Worm (Caenorhabditis elegans): Measurements from ENCODE around the gene cht-2.
A peak's percentile ranks its signal among the peaks of the same experiment; 100 is the strongest.

cht-2 gene

DNA sequence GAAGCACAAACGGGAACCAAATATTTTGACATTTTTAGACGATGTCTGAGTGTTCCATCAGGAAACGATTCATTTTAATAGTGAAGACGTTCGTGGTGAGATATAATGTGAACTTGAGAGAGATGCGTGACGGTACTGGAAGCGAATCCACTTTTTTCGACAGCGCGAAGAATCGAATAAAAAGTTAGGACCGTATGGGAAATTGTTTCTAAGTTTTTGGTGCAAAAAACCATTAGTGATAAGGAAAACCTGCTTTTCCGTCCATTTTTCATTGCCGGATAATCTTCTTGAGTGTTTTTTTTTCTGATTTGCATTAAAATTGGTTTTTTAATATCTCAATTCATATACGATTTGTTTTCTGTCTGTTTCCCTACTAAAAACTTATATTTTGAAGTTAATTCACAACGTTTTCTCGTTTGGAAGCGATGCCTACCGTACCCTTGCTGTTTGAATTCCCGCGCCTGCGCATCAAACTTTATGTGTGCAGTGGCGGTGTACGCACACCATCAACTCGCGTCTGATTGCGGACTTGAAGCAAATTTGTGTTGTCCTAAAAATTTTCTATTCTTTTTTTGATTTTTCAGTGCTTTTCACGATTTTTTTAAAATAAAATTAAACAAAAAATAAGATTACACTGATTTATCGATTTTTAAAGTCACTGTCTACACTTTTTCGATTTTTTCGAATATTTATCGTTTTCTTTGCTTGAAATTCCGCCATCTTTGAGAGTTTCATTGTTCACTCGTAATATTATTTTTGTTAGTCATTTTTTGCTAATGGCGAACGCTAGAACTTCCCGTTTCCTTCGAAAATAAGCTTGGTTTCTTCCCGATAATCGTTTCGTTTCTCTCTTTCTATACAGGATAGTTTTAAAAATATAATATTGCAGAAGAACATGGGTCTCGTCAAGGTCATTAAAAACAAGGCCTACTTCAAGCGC, 48.6 kb downstream of the cht-2 start, which contains the start of the genes col-38 and rpl-5 (continued):
- peak; percentile 90 for TF ChIP-seq fkh-10 (GFP tag; optimal IDR thresholded peaks at IDR 0.05)
- TF ChIP-seq vab-7 (GFP tag; IDR thresholded peaks at IDR 0.05): no peak
- peak; percentile 66 for TF ChIP-seq nhr-102 (tag; optimal IDR thresholded peaks at IDR 0.05)
- TF ChIP-seq ces-1 (GFP tag; optimal IDR thresholded peaks at IDR 0.05): no peak
- no peak for TF ChIP-seq ceh-20 (GFP tag; IDR thresholded peaks at IDR 0.05)
- no peak for TF ChIP-seq pha-4 (GFP tag; IDR thresholded peaks at IDR 0.05)
- TF ChIP-seq pha-4 (tag; optimal IDR thresholded peaks at IDR 0.05): peak; percentile 84
- TF ChIP-seq nhr-48 (tag; optimal IDR thresholded peaks at IDR 0.05): peak; percentile 55
- TF ChIP-seq ZK337.2 (GFP tag; IDR thresholded peaks at IDR 0.05): no peak
- no peak for TF ChIP-seq gei-8 (GFP tag; optimal IDR thresholded peaks at IDR 0.05)
- TF ChIP-seq unc-62 (GFP tag; optimal IDR thresholded peaks at IDR 0.05 in 1 of 2): peak in 1 of 2 experiments; percentile 96
- no peak for TF ChIP-seq unc-62 (tag; optimal IDR thresholded peaks at IDR 0.05)
- TF ChIP-seq nhr-111 (GFP tag; optimal IDR thresholded peaks at IDR 0.05): no peak
- TF ChIP-seq dpl-1 (GFP tag; optimal IDR thresholded peaks at IDR 0.05): peak; percentile 96
- peak; percentile 26 to 93 for TF ChIP-seq ZK546.5 (tag; optimal IDR thresholded peaks at IDR 0.05)
- no peak for TF ChIP-seq ceh-32 (tag; optimal IDR thresholded peaks at IDR 0.05; ENCODE audit: poor library complexity)
- no peak for TF ChIP-seq ctbp-1 (GFP tag; IDR thresholded peaks at IDR 0.05)
- peak; percentile 49 for TF ChIP-seq F37D6.2 (tag; optimal IDR thresholded peaks at IDR 0.05)
- no peak for TF ChIP-seq snpc-4 (tag; optimal IDR thresholded peaks at IDR 0.05)

DNA sequence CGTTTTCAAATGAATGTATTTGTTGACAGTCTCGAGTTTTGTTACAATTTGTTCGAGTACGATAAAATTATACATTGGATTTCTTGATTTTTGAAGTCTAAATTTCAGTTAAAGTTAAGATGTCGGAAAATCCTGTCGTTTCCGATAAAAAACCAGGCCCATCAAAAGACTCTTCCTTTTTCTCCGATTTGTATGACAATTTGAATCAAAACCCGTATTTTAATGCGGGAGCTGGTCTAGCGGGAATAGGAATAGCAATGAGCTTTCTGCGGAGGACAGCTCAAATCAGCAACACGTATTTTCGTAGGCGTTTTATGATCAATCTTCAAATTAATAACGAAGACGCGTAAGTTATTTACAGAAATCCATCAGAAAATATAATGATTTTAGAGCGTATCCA, 50.3 kb downstream of the cht-2 start, which contains the start of gene bcs-1:
Gene bcs-1 (plus strand): TSS at position 109 of the 400 bp plus-strand sequence.
- no peak for TF ChIP-seq zfp-3 (GFP tag; conservative IDR thresholded peaks at IDR 0.05)
- TF ChIP-seq lim-7 (GFP tag; IDR thresholded peaks at IDR 0.05): no peak
- no peak for TF ChIP-seq dmd-6 (GFP tag; IDR thresholded peaks at IDR 0.05)
- no peak for TF ChIP-seq madf-5 (GFP tag; IDR thresholded peaks at IDR 0.05)
- TF ChIP-seq arid-1 (GFP tag; conservative IDR thresholded peaks at IDR 0.05): no peak
- TF ChIP-seq aha-1 (tag): no peak
- no peak for TF ChIP-seq ZK337.2 (GFP tag; IDR thresholded peaks at IDR 0.05)
- no peak for TF ChIP-seq zag-1 (tag; optimal IDR thresholded peaks at IDR 0.05)
- 0 out of 2 replicates have a peak, but pooled peaks have one; percentile 7 for TF ChIP-seq Y48G9A.11 (GFP tag; IDR thresholded peaks at IDR 0.05)
- peak; percentile 49; the same call in 1 of the 2 replicates for TF ChIP-seq lin-38 (GFP tag; IDR thresholded peaks at IDR 0.05)
- TF ChIP-seq ceh-28 (tag; optimal IDR thresholded peaks at IDR 0.05): no peak
- no peak for TF ChIP-seq T26A8.4 (GFP tag; IDR thresholded peaks at IDR 0.05)
- TF ChIP-seq tra-1 (GFP tag; IDR thresholded peaks at IDR 0.05): 0 out of 2 replicates have a peak, but pooled peaks have one; percentile 14
- no peak for TF ChIP-seq daf-16 (GFP tag; optimal IDR thresholded peaks at IDR 0.05)
- TF ChIP-seq daf-16 (tag; optimal IDR thresholded peaks at IDR 0.05): peak; percentile 14
- TF ChIP-seq nhr-76 (tag; optimal IDR thresholded peaks at IDR 0.05): no peak
- no peak for TF ChIP-seq set-16 (GFP tag; IDR thresholded peaks at IDR 0.05)
- TF ChIP-seq F49E8.2 (tag; optimal IDR thresholded peaks at IDR 0.05; ENCODE audit: borderline replicate concordance): peak; percentile 39

DNA sequence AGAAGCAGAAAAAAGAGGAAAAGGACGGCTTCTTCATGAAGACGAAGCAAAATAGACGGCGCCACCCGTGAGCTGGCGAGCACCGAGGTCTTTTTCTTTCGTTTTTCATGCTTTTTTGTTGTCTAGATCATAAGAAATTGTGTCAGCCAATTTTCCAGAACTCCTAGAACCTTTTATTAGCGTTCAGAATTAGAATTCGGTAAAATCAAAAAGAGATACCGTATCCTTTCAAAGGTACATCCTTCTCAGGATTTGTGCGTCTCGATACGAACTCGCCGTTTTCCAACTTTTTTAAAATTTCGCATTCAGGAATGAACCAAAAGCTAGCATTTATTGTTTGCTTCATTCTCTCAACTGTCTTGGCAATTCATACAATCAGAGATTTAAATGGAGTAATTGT, 52.3 kb downstream of the cht-2 start, which contains the start of gene F54C9.7:
Gene F54C9.7 (plus strand): TSS at position 301 of the 400 bp plus-strand sequence.
- TF ChIP-seq lin-38 (GFP tag; IDR thresholded peaks at IDR 0.05): peak; percentile 44
- TF ChIP-seq ZK546.5 (tag; optimal IDR thresholded peaks at IDR 0.05): no peak
- no peak for TF ChIP-seq nhr-11 (tag; optimal IDR thresholded peaks at IDR 0.05)

All from whole organism, L4 larva.